Fruit fly (Drosophila melanogaster): ENCODE measurements around the gene CG10343.
A peak's percentile ranks its signal among the peaks of the same experiment; 100 is the strongest.

Gene CG10343

DNA sequence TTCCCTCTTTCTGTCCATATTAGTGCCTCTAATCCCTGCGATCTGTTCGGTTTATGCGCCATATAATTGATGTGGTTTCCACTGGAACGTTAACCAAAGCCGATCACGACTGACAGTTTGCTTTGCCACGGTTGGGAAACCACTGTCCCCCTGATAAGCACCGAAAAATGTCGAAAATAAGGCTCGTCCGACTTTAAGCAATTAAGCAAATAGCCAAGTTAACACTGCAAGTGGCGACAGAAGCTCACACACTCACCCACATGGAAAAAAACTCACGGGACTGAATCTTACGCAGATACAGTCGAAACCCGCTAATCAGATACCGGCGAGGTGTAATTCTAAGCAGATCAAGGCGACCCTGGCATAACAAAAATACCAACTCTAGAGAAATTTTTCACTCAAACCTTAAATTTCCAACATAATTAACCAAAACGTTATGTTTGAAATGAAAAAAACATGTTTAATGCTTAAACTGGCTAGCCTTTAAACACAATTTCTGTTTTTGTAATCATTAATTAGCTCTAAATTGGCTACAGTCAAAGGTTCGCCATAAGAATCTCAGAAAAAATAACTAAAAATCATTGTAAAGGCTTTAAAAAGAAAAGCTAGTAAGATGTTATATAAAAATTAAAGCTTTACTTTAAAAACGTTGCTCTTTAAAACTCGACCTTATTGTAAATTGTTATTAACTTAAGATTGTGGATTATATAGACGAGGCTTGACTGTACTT is 25.2 kb upstream of the CG10343 start (continued):
- no peak for TF ChIP-seq Hr4 (GFP tag; optimal IDR thresholded peaks at IDR 0.05)
- no peak for TF ChIP-seq CG15336 (GFP tag; IDR thresholded peaks at IDR 0.05)
- no peak for TF ChIP-seq Gug (GFP tag; IDR thresholded peaks at IDR 0.05)
- no peak for TF ChIP-seq CG6808 (GFP tag; optimal IDR thresholded peaks at IDR 0.05)
- peak; percentile 39 for TF ChIP-seq CG8632 (GFP tag; optimal IDR thresholded peaks at IDR 0.05)
- TF ChIP-seq Eip93F (GFP tag; optimal IDR thresholded peaks at IDR 0.05) = peak; percentile 21
- no peak for TF ChIP-seq acj6 (GFP tag; optimal IDR thresholded peaks at IDR 0.05)
- TF ChIP-seq salr (GFP tag; optimal IDR thresholded peaks at IDR 0.05) = no peak
- no peak for TF ChIP-seq CG6276 (GFP tag; optimal IDR thresholded peaks at IDR 0.05)
- no peak for TF ChIP-seq CG11294 (GFP tag; IDR thresholded peaks at IDR 0.05)
- no peak for TF ChIP-seq Lpt (GFP tag; optimal IDR thresholded peaks at IDR 0.05)
- no peak for TF ChIP-seq Ets21C (GFP tag; optimal IDR thresholded peaks at IDR 0.05)
- no peak for TF ChIP-seq spab (GFP tag; optimal IDR thresholded peaks at IDR 0.05)
- TF ChIP-seq CG31627 (GFP tag; optimal IDR thresholded peaks at IDR 0.05) = peak; percentile 67
- TF ChIP-seq dsx (GFP tag; optimal IDR thresholded peaks at IDR 0.05; ENCODE audit: poor library complexity, severe bottlenecking) = no peak
- TF ChIP-seq Met (GFP tag; optimal IDR thresholded peaks at IDR 0.05) = no peak

DNA sequence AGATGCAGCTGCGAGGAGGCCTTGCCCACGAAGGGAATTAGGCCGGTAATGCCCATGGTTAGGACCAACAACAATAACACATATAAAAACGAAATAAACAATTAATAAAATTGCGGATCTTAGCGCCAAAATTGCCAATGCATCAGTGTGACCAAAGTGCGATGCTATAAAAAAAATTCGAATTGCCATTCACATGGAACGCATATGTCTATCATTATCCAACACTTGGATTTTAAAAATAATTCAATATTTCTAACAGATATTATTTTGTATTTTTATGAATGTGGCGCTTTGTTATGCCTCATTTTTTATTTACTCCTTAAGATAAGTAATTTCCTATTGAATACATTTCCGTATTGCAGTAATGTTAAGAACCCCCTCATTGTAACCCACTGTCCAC is 21.4 kb upstream of the CG10343 start, which contains the start of gene tos:
Gene tos (minus strand): TSS at position 173 of the 400 bp plus-strand sequence.
- peak; percentile 32 for TF ChIP-seq esn (GFP tag; optimal IDR thresholded peaks at IDR 0.05)
- TF ChIP-seq CG32006 (GFP tag; optimal IDR thresholded peaks at IDR 0.05) = no peak

- no peak for TF ChIP-seq net (GFP tag; optimal IDR thresholded peaks at IDR 0.05)
- TF ChIP-seq CG4318 (GFP tag; optimal IDR thresholded peaks at IDR 0.05) = no peak
- no peak for TF ChIP-seq pdm3 (GFP tag; optimal IDR thresholded peaks at IDR 0.05)
- TF ChIP-seq spab (GFP tag; optimal IDR thresholded peaks at IDR 0.05) = no peak
- no peak for TF ChIP-seq CG3032 (tag; optimal IDR thresholded peaks at IDR 0.05)
- TF ChIP-seq CG6854 (GFP tag; optimal IDR thresholded peaks at IDR 0.05) = no peak
- no peak for TF ChIP-seq CG8119 (GFP tag; IDR thresholded peaks at IDR 0.05)
- no peak for TF ChIP-seq Eip75B (GFP tag; optimal IDR thresholded peaks at IDR 0.05)
- no peak for TF ChIP-seq Hr4 (GFP tag; optimal IDR thresholded peaks at IDR 0.05)
- TF ChIP-seq Hr39 (GFP tag; optimal IDR thresholded peaks at IDR 0.05) = no peak
Observed at dm6 chr2L:18687827-18688226, 15.4 kb upstream of the CG10343 start.

DNA sequence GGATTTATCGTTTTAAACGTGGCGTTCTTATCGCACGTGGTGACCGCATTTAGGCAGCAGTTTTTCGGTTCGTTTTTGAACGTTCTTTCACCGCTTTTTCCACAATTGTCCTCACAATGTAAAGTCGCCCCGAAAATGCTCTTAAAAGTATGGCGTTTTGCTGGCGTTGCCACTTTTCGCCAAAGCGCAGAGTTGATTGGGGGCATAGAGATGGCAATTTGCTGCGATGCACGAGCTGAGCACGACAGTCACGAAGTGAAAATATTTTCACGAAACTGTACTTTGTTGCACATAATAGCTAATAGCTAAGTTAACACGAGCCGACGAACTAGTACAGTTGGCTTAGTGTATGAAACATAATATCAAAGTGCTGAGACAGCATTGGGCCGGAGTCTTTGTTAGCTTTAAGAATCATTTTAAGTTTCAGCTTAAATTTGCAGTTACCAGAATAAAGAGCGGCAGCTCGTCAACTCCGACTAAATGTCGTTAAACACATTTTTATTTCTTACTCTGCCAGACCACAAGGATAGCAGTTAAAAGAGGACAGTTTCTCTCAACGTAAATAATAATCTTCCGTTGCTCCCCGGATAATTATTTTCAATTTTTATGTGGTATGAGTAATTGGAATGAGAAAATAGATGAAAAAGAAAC is 14.5 kb upstream of the CG10343 start, which contains the start of gene msl-1:
Gene msl-1 (minus strand): TSS at position 155 of the 651 bp plus-strand sequence.
- TF ChIP-seq net (GFP tag; optimal IDR thresholded peaks at IDR 0.05) = no peak
- TF ChIP-seq esn (GFP tag; optimal IDR thresholded peaks at IDR 0.05) = peak; percentile 39
- no peak for TF ChIP-seq pdm3 (GFP tag; optimal IDR thresholded peaks at IDR 0.05)
- TF ChIP-seq CG6854 (GFP tag; optimal IDR thresholded peaks at IDR 0.05) = peak; percentile 19
- TF ChIP-seq lz (GFP tag; optimal IDR thresholded peaks at IDR 0.05) = peak; percentile 40
- peak; percentile 65 for TF ChIP-seq Sox14 (GFP tag; optimal IDR thresholded peaks at IDR 0.05)
- peak; percentile 44 for TF ChIP-seq cyc (GFP tag; optimal IDR thresholded peaks at IDR 0.05)
- TF ChIP-seq CG31627 (GFP tag; optimal IDR thresholded peaks at IDR 0.05) = peak; percentile 52
- TF ChIP-seq Gug (GFP tag; IDR thresholded peaks at IDR 0.05) = no peak
- peak; percentile 73 for TF ChIP-seq dsx (GFP tag; optimal IDR thresholded peaks at IDR 0.05; ENCODE audit: poor library complexity, severe bottlenecking)
- peak; percentile 5 for TF ChIP-seq CG3032 (tag; optimal IDR thresholded peaks at IDR 0.05)

dm6 chr2L:18689376-18689775 is 13.9 kb upstream of the CG10343 start, which contains the start of gene CG10336:
TSS of gene CG10336 (plus strand) at chr2L:18689528.
- peak; percentile 11 for TF ChIP-seq esn (GFP tag; optimal IDR thresholded peaks at IDR 0.05)
- no peak for TF ChIP-seq CG6854 (GFP tag; optimal IDR thresholded peaks at IDR 0.05)
- peak; percentile 97 for TF ChIP-seq Sox14 (GFP tag; optimal IDR thresholded peaks at IDR 0.05)
- TF ChIP-seq net (GFP tag; optimal IDR thresholded peaks at IDR 0.05) = no peak
- peak; percentile 92 for TF ChIP-seq vri (GFP tag; optimal IDR thresholded peaks at IDR 0.05)
- TF ChIP-seq salr (GFP tag; optimal IDR thresholded peaks at IDR 0.05) = no peak
- TF ChIP-seq CG6163 (GFP tag; IDR thresholded peaks at IDR 0.05) = no peak
